Worm (Caenorhabditis elegans) whole organism, L3 larva: ENCODE data around the gene srw-137.

Experiments
- R02D3.7 ChIP-seq: fragments of 150-350 bp; optimal IDR thresholded peaks from 2 replicates; lab custom pipeline; 2014; ENCODE audit warnings: missing biosample characterization, missing genetic modification characterization
- ama-1 ChIP-seq: fragments of 150-350 bp; optimal IDR thresholded peaks from 2 replicates; lab custom pipeline; 2018
- ceh-82 ChIP-seq: fragments of 150-350 bp; optimal IDR thresholded peaks from 2 replicates; lab custom pipeline; 2014; ENCODE audit warnings: missing biosample characterization, missing genetic modification characterization
- daf-12 ChIP-seq: fragments of 150-350 bp; optimal IDR thresholded peaks from 2 replicates; lab custom pipeline; 2014; ENCODE audit warnings: missing biosample characterization, missing genetic modification reagents, missing genetic modification characterization
- lin-39 ChIP-seq: fragments of 150-350 bp; optimal IDR thresholded peaks from 2 replicates; lab custom pipeline; 2018; ENCODE audit warnings: missing biosample characterization, missing genetic modification reagents, missing genetic modification characterization
- lsy-12 ChIP-seq: sonication (generic microtip); optimal IDR thresholded peaks from 2 replicates; lab custom pipeline; 2016; ENCODE audit warnings: mild to moderate bottlenecking, missing genetic modification characterization, missing compliant biosample characterization
- mdl-1 ChIP-seq: fragments of 150-350 bp; optimal IDR thresholded peaks from 2 replicates; lab custom pipeline; 2014; ENCODE audit warnings: missing biosample characterization, missing genetic modification characterization
- nhr-11 ChIP-seq: fragments of 150-350 bp; optimal IDR thresholded peaks from 2 replicates; lab custom pipeline; 2014; ENCODE audit warnings: missing biosample characterization, missing genetic modification characterization
- nhr-25 ChIP-seq: sonication (generic microtip); optimal IDR thresholded peaks from 2 replicates; lab custom pipeline; 2017; ENCODE audit warnings: missing biosample characterization, missing genetic modification characterization
- nhr-76 ChIP-seq: fragments of 150-350 bp; sonication (generic microtip); optimal IDR thresholded peaks from 5 replicates; lab custom pipeline; 2014; ENCODE audit warnings: missing biosample characterization, missing genetic modification characterization
- zag-1 ChIP-seq: fragments of 150-350 bp; optimal IDR thresholded peaks from 2 replicates; lab custom pipeline; 2014; ENCODE audit warnings: missing biosample characterization, missing genetic modification characterization

DNA sequence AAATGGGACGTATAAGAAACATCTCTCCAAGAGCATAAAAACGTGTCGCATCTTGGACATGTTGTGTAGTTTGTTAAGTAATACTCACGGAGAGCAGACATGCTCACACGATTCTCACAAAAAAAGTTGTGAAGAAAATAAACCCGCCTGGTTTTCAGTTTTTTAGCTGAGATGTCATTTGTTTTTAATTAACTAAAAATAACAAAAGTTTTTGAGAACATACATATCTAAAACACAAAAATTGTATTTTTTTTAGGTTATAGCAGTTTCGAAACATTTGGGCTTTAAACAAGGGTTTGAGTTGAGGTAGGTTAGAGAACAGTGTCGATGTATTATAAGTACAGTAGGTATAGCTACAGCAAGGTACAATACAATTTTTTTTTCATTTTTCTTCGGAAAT, 21.0 kb upstream of the srw-137 start, which contains the start of gene srh-88:
- TF ChIP-seq mdl-1 (no peak), daf-12 (tag; lab: Kevin White, UChicago) (no peak), lin-39 (tag; lab: Kevin White, UChicago) (no peak), ceh-82 (no peak), nhr-11 (tag; lab: Kevin White, UChicago) (no peak), ama-1 (lab: Kevin White, UChicago) (no peak), nhr-76 (tag; lab: Kevin White, UChicago) (no peak), zag-1 (tag; lab: Kevin White, UChicago) (no peak), R02D3.7 (no peak), lsy-12 (tag; lab: Kevin White, UChicago) (no peak), nhr-25 (tag; lab: Kevin White, UChicago) (no peak)
